Worm (Caenorhabditis elegans): Measurements from ENCODE around the gene C06H5.14.

DNA sequence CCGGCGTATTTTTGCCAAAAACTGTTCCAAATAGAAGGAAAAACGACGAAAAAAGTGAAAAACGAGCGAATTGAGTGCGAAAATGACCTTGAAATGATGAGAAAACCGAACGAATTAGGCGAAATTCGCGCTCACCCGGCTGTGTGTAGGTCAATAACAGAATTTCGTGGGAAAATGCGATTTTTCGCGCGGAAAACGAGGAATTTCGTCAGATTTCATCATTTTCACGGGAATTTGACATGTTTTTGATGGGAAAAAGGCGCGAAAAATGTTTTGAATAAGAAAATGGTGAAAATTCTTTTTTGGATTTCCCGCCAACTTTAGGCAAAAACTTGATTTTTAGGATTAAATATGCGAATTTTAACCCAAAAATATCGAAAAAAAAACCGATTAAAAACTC lies 44.9 kb upstream of the C06H5.14 start:
- TF ChIP-seq zip-5 (tag; optimal IDR thresholded peaks at IDR 0.05) = no peak
- no peak for TF ChIP-seq ceh-9 (tag; optimal IDR thresholded peaks at IDR 0.05)
- TF ChIP-seq madf-2 (tag; optimal IDR thresholded peaks at IDR 0.05) = no peak
- no peak for TF ChIP-seq pha-4 (tag; optimal IDR thresholded peaks at IDR 0.05)
- TF ChIP-seq ceh-19 (GFP tag; optimal IDR thresholded peaks at IDR 0.05) = no peak
- no peak for TF ChIP-seq nhr-11 (tag; optimal IDR thresholded peaks at IDR 0.05)
- TF ChIP-seq syd-9 (tag; optimal IDR thresholded peaks at IDR 0.05) = no peak
- no peak for TF ChIP-seq pax-1 (tag; optimal IDR thresholded peaks at IDR 0.05)
- TF ChIP-seq gmeb-2 (tag; optimal IDR thresholded peaks at IDR 0.05) = no peak
- no peak for TF ChIP-seq hlh-15 (tag; optimal IDR thresholded peaks at IDR 0.05)
- TF ChIP-seq lim-6 (tag; optimal IDR thresholded peaks at IDR 0.05) = no peak

All from whole organism, late embryonic.